Fruit fly (Drosophila melanogaster) whole organism, embryonic: ENCODE measurements around the gene ec.
A peak's percentile ranks its signal among the peaks of the same experiment; 100 is the strongest.

Experiments used
- CG10321 ChIP-seq: fragments of 200-800 bp; sonication (Bioruptor generic); IDR thresholded peaks from 2 replicates; pipeline ENCODE4 v1.3.6; 2022; ENCODE audit warnings: missing biosample characterization, missing genetic modification characterization
- CG11504 ChIP-seq: fragments of 200-800 bp; sonication (Bioruptor generic); optimal IDR thresholded peaks from 3 replicates; lab custom pipeline; 2019; ENCODE audit warnings: missing biosample characterization, mild to moderate bottlenecking, missing genetic modification characterization, moderate library complexity
- CG14667 ChIP-seq: fragments of 200-800 bp; sonication (Bioruptor generic); IDR thresholded peaks from 2 replicates; pipeline ENCODE4 v1.3.6; 2022; ENCODE audit warnings: missing biosample characterization, missing genetic modification characterization
- CG16863 ChIP-seq: fragments of 200-800 bp; sonication (Bioruptor generic); optimal IDR thresholded peaks from 3 replicates; lab custom pipeline; 2016; ENCODE audit warnings: missing biosample characterization, missing genetic modification characterization
- CG17359 ChIP-seq: fragments of 200-800 bp; sonication (Bioruptor generic); optimal IDR thresholded peaks from 3 replicates; lab custom pipeline; 2018; ENCODE audit warnings: missing biosample characterization, mild to moderate bottlenecking, missing genetic modification characterization, moderate library complexity
- CG2120 ChIP-seq: fragments of 200-800 bp; sonication (Bioruptor generic); optimal IDR thresholded peaks from 3 replicates; lab custom pipeline; 2016; ENCODE audit warnings: missing biosample characterization, missing genetic modification characterization
- CG2202 ChIP-seq: fragments of 200-800 bp; sonication (Bioruptor generic); optimal IDR thresholded peaks from 2 replicates; lab custom pipeline; 2018; ENCODE audit warnings: missing biosample characterization, mild to moderate bottlenecking, missing genetic modification characterization
- CG30431 ChIP-seq: fragments of 200-800 bp; sonication (Bioruptor generic); optimal IDR thresholded peaks from 2 replicates; lab custom pipeline; 2017; ENCODE audit warnings: missing biosample characterization, missing genetic modification characterization
- CG3407 ChIP-seq: fragments of 200-800 bp; sonication (Bioruptor generic); optimal IDR thresholded peaks from 2 replicates; lab custom pipeline; 2018; ENCODE audit warnings: missing biosample characterization, mild to moderate bottlenecking, missing genetic modification characterization
- CG4328 ChIP-seq: fragments of 200-800 bp; sonication (Bioruptor generic); optimal IDR thresholded peaks from 3 replicates; lab custom pipeline; 2017; ENCODE audit warnings: missing biosample characterization, missing genetic modification reagents, missing genetic modification characterization
- CG43689 ChIP-seq: fragments of 200-800 bp; sonication (Bioruptor generic); IDR thresholded peaks from 2 replicates; pipeline ENCODE4 v1.3.6; 2022; ENCODE audit warnings: missing biosample characterization, missing genetic modification characterization
- CG5245 ChIP-seq: fragments of 200-800 bp; sonication (Bioruptor generic); optimal IDR thresholded peaks from 3 replicates; lab custom pipeline; 2016; ENCODE audit warnings: missing biosample characterization, missing genetic modification characterization
- CG6791 ChIP-seq: fragments of 200-800 bp; sonication (Bioruptor generic); IDR thresholded peaks from 3 replicates; pipeline ENCODE4 v1.3.6; 2022; ENCODE audit warnings: missing biosample characterization, missing genetic modification characterization; ENCODE audit not compliant: partially characterized antibody
- CG6854 ChIP-seq: fragments of 200-800 bp; sonication (Bioruptor generic); optimal IDR thresholded peaks from 3 replicates; lab custom pipeline; 2017; ENCODE audit warnings: missing biosample characterization, mild to moderate bottlenecking, missing genetic modification characterization
- CG7786 ChIP-seq: fragments of 200-800 bp; sonication (Bioruptor generic); optimal IDR thresholded peaks from 2 replicates; lab custom pipeline; 2016; ENCODE audit warnings: missing biosample characterization, missing genetic modification characterization
- CG7987 ChIP-seq: fragments of 200-800 bp; sonication (Bioruptor generic); optimal IDR thresholded peaks from 2 replicates; lab custom pipeline; 2018; ENCODE audit warnings: missing biosample characterization, mild to moderate bottlenecking, missing genetic modification characterization, moderate library complexity
- CG9797 ChIP-seq: fragments of 200-800 bp; sonication (Bioruptor generic); optimal IDR thresholded peaks from 3 replicates; lab custom pipeline; 2018; ENCODE audit warnings: missing biosample characterization, mild to moderate bottlenecking, missing genetic modification characterization
- D ChIP-seq, 2 experiments: fragments of 200-800 bp in 1 of 2; fragments of >200 bp in 1 of 2; sonication (Bioruptor generic) in 1 of 2; optimal IDR thresholded peaks; 2 replicates in 1 of 2; 3 replicates in 1 of 2; lab custom pipeline; 2017; ENCODE audit warnings: mild to moderate bottlenecking in 1 of 2, missing biosample characterization in 1 of 2, missing genetic modification characterization in 1 of 2, missing genetic modification reagents in 1 of 2
- Ets65A ChIP-seq: fragments of 200-800 bp; sonication (Bioruptor generic); peaks from one replicate; lab custom pipeline; 2016; ENCODE audit warnings: missing biosample characterization, missing genetic modification characterization
- GATAe ChIP-seq: fragments of 200-800 bp; sonication (Bioruptor generic); conservative IDR thresholded peaks from 2 replicates; pipeline ENCODE4 v1.3.6; 2022; ENCODE audit warnings: missing biosample characterization, missing genetic modification characterization
- Gsc ChIP-seq: fragments of 200-800 bp; sonication (Bioruptor generic); IDR thresholded peaks from 2 replicates; pipeline ENCODE4 v1.3.6; 2022; ENCODE audit warnings: missing biosample characterization, missing genetic modification characterization
- H2.0 ChIP-seq: fragments of 200-800 bp; sonication (Bioruptor generic); IDR thresholded peaks from 2 replicates; pipeline ENCODE4 v1.3.6; 2022; ENCODE audit warnings: missing biosample characterization, missing genetic modification characterization
- Hand ChIP-seq: fragments of 200-800 bp; sonication (Bioruptor generic); optimal IDR thresholded peaks from 2 replicates; lab custom pipeline; 2017; ENCODE audit warnings: mild to moderate bottlenecking, missing biosample characterization, missing genetic modification reagents, missing genetic modification characterization
- Hsf ChIP-seq: fragments of 200-800 bp; sonication (Bioruptor generic); optimal IDR thresholded peaks from 3 replicates; lab custom pipeline; 2016; ENCODE audit warnings: missing biosample characterization, missing genetic modification characterization
- Myb ChIP-seq: fragments of 200-800 bp; sonication (Bioruptor generic); optimal IDR thresholded peaks from 2 replicates; lab custom pipeline; 2016; ENCODE audit warnings: missing biosample characterization, missing genetic modification characterization
- NFAT ChIP-seq: fragments of 200-800 bp; sonication (Bioruptor generic); IDR thresholded peaks from 2 replicates; pipeline ENCODE4 v1.3.6; 2022; ENCODE audit warnings: missing biosample characterization, missing genetic modification characterization
- Pdp1 ChIP-seq, 2 experiments: fragments of 200-800 bp; sonication (Bioruptor generic); optimal IDR thresholded peaks; 3 replicates each; lab custom pipeline; 2016; ENCODE audit warnings: missing biosample characterization in 2 of 2, missing genetic modification characterization in 2 of 2, mild to moderate bottlenecking in 1 of 2, moderate library complexity in 1 of 2
- abd-A ChIP-seq: fragments of 200-800 bp; sonication (Bioruptor generic); optimal IDR thresholded peaks from 3 replicates; lab custom pipeline; 2019; ENCODE audit warnings: missing biosample characterization, mild to moderate bottlenecking, missing genetic modification characterization, moderate library complexity
- amos ChIP-seq: fragments of 200-800 bp; sonication (Bioruptor generic); IDR thresholded peaks from 2 replicates; pipeline ENCODE4 v1.3.6; 2022; ENCODE audit warnings: missing biosample characterization, missing genetic modification characterization; ENCODE audit not compliant: partially characterized antibody
- ap ChIP-seq: fragments of 200-800 bp; sonication (Bioruptor generic); IDR thresholded peaks from 2 replicates; pipeline ENCODE4 v1.3.6; 2022; ENCODE audit warnings: missing biosample characterization, missing genetic modification characterization
- bsh ChIP-seq, 2 experiments: fragments of 200-800 bp; sonication (Bioruptor generic); optimal IDR thresholded peaks; 2 replicates each; lab custom pipeline; 2017 to 2018; ENCODE audit warnings: mild to moderate bottlenecking in 2 of 2, missing biosample characterization in 2 of 2, missing genetic modification characterization in 2 of 2, moderate library complexity in 1 of 2
- cg ChIP-seq: fragments of 200-800 bp; sonication (Bioruptor generic); optimal IDR thresholded peaks from 3 replicates; lab custom pipeline; 2019; ENCODE audit warnings: missing biosample characterization, mild to moderate bottlenecking, missing genetic modification characterization, moderate library complexity
- dysf ChIP-seq: fragments of 200-800 bp; sonication (Bioruptor generic); IDR thresholded peaks from 3 replicates; pipeline ENCODE4 v1.3.6; 2022; ENCODE audit warnings: missing biosample characterization, missing genetic modification characterization
- exex ChIP-seq: fragments of 200-800 bp; sonication (Bioruptor generic); optimal IDR thresholded peaks from 4 replicates; lab custom pipeline; 2018; ENCODE audit warnings: missing biosample characterization, mild to moderate bottlenecking, missing genetic modification characterization, moderate library complexity
- gro ChIP-seq: fragments of 200-800 bp; sonication (Bioruptor generic); optimal IDR thresholded peaks from 2 replicates; lab custom pipeline; 2016; ENCODE audit warnings: missing biosample characterization, missing genetic modification characterization
- nau ChIP-seq: fragments of 200-800 bp; sonication (Bioruptor generic); optimal IDR thresholded peaks from 3 replicates; lab custom pipeline; 2017; ENCODE audit warnings: missing biosample characterization, mild to moderate bottlenecking, missing genetic modification characterization, missing genetic modification reagents
- oc ChIP-seq: fragments of 200-800 bp; sonication (Bioruptor generic); optimal IDR thresholded peaks from 2 replicates; lab custom pipeline; 2018; ENCODE audit warnings: missing biosample characterization, mild to moderate bottlenecking, missing genetic modification characterization, moderate library complexity
- p53 ChIP-seq: fragments of 200-800 bp; sonication (Bioruptor generic); optimal IDR thresholded peaks from 2 replicates; lab custom pipeline; 2016; ENCODE audit warnings: missing biosample characterization, missing genetic modification characterization
- pita ChIP-seq: fragments of 200-800 bp; sonication (Bioruptor generic); optimal IDR thresholded peaks from 2 replicates; lab custom pipeline; 2017; ENCODE audit warnings: missing biosample characterization, mild to moderate bottlenecking, missing genetic modification characterization
- pros ChIP-seq: fragments of 200-800 bp; sonication (Bioruptor generic); optimal IDR thresholded peaks from 3 replicates; lab custom pipeline; 2019; ENCODE audit warnings: missing biosample characterization, mild to moderate bottlenecking, missing genetic modification characterization, moderate library complexity
- run ChIP-seq: fragments of 200-800 bp; sonication (Bioruptor generic); optimal IDR thresholded peaks from 3 replicates; lab custom pipeline; 2018; ENCODE audit warnings: missing biosample characterization, mild to moderate bottlenecking, missing genetic modification characterization
- salm ChIP-seq: fragments of 200-800 bp; sonication (Bioruptor generic); optimal IDR thresholded peaks from 2 replicates; lab custom pipeline; 2018; ENCODE audit warnings: missing biosample characterization, mild to moderate bottlenecking, missing genetic modification characterization
- sens-2 ChIP-seq: fragments of 200-800 bp; sonication (Bioruptor generic); IDR thresholded peaks from 2 replicates; pipeline ENCODE4 v1.3.6; 2022; ENCODE audit warnings: missing biosample characterization, missing genetic modification characterization
- seq ChIP-seq: fragments of 200-800 bp; sonication (Bioruptor generic); IDR thresholded peaks from 2 replicates; pipeline ENCODE4 v1.3.6; 2022; ENCODE audit warnings: missing biosample characterization, missing genetic modification characterization
- shn ChIP-seq: fragments of 200-800 bp; sonication (Bioruptor generic); optimal IDR thresholded peaks from 3 replicates; lab custom pipeline; 2016; ENCODE audit warnings: missing biosample characterization, missing genetic modification characterization
- slp2 ChIP-seq: fragments of 200-800 bp; sonication (Bioruptor generic); optimal IDR thresholded peaks from 2 replicates; lab custom pipeline; 2016; ENCODE audit warnings: missing biosample characterization, missing genetic modification characterization
- tap ChIP-seq: fragments of 200-800 bp; optimal IDR thresholded peaks from 3 replicates; lab custom pipeline; 2019; ENCODE audit warnings: missing biosample characterization, mild to moderate bottlenecking, missing genetic modification characterization, moderate library complexity
- tgo ChIP-seq: fragments of 200-800 bp; sonication (Bioruptor generic); IDR thresholded peaks from 3 replicates; pipeline ENCODE4 v1.3.6; 2022; ENCODE audit warnings: missing biosample characterization, missing genetic modification characterization
- tna ChIP-seq: fragments of 200-800 bp; sonication (Bioruptor generic); IDR thresholded peaks from 2 replicates; pipeline ENCODE4 v1.3.6; 2022; ENCODE audit warnings: missing biosample characterization, missing genetic modification characterization; ENCODE audit not compliant: partially characterized antibody
- unc-4 ChIP-seq: fragments of 200-800 bp; sonication (Bioruptor generic); IDR thresholded peaks from 2 replicates; pipeline ENCODE4 v1.3.6; 2022; ENCODE audit warnings: missing biosample characterization, missing genetic modification characterization; ENCODE audit not compliant: partially characterized antibody

Gene ec

dm6 chrX:3774277-3774676, 37.2 kb upstream of the ec start (continued):
- TF ChIP-seq tgo (peak; percentile 94), exex (tag; lab: Kevin White, UChicago) (peak; percentile 78), CG2202 (tag; lab: Kevin White, UChicago) (peak; percentile 49), slp2 (GFP tag; lab: Kevin White, UChicago) (peak; percentile 60), abd-A (tag; lab: Kevin White, UChicago) (peak; percentile 64), CG30431 (GFP tag; lab: Kevin White, UChicago) (peak; percentile 40), gro (peak; percentile 93), CG16863 (GFP tag; lab: Kevin White, UChicago) (peak; percentile 81), CG11504 (tag; lab: Kevin White, UChicago) (peak; percentile 92), GATAe (peak; percentile 80), CG14667 (GFP tag; lab: Robert Waterston, UW) (no peak; the same call in 1 of the 2 replicates), NFAT (GFP tag; lab: Robert Waterston, UW) (peak; percentile 96), CG17359 (tag; lab: Kevin White, UChicago) (peak; percentile 89), Ets65A (peak; percentile 96), pita (GFP tag; lab: Kevin White, UChicago) (no peak), D (optimal IDR thresholded peaks at IDR 0.05; lab: Kevin White, UChicago) (no peak), D (GFP tag; optimal IDR thresholded peaks at IDR 0.05; lab: Kevin White, UChicago) (peak; percentile 52), dysf (GFP tag; lab: Robert Waterston, UW) (peak; percentile 96), Hsf (GFP tag; lab: Kevin White, UChicago) (peak; percentile 91), CG5245 (GFP tag; lab: Kevin White, UChicago) (peak; percentile 76), CG2120 (GFP tag; lab: Kevin White, UChicago) (peak; percentile 98), amos (GFP tag; lab: Robert Waterston, UW) (no peak), Gsc (GFP tag; lab: Robert Waterston, UW) (no peak), shn (GFP tag; lab: Kevin White, UChicago) (peak; percentile 84), p53 (peak; percentile 65), pros (GFP tag; lab: Kevin White, UChicago) (no peak), bsh (GFP tag; optimal IDR thresholded peaks at IDR 0.05; lab: Kevin White, UChicago) (peak in 1 of 2 experiments; percentile 79), tna (no peak), unc-4 (GFP tag; lab: Robert Waterston, UW) (no peak), seq (GFP tag; lab: Robert Waterston, UW) (peak; percentile 93), CG7987 (GFP tag; lab: Kevin White, UChicago) (peak; percentile 86), tap (peak; percentile 93), CG7786 (GFP tag; lab: Kevin White, UChicago) (peak; percentile 94), H2.0 (GFP tag; lab: Robert Waterston, UW) (peak; percentile 92), ap (peak; percentile 74), CG4328 (peak; percentile 73), nau (peak; percentile 88), CG6791 (GFP tag; lab: Robert Waterston, UW) (no peak), oc (tag; lab: Kevin White, UChicago) (peak; percentile 67), CG6854 (GFP tag; lab: Kevin White, UChicago) (peak; percentile 85), sens-2 (GFP tag; lab: Robert Waterston, UW) (0 out of 2 replicates have a peak, but pooled peaks have one; percentile 47), Hand (GFP tag; lab: Kevin White, UChicago) (peak; percentile 92), Myb (GFP tag; lab: Kevin White, UChicago) (peak; percentile 82), salm (tag; lab: Kevin White, UChicago) (peak; percentile 68), CG43689 (GFP tag; lab: Robert Waterston, UW) (no peak; the same call in 1 of the 2 replicates), CG9797 (no peak), cg (GFP tag; lab: Kevin White, UChicago) (peak; percentile 19), CG10321 (peak; percentile 71), Pdp1 (GFP tag; optimal IDR thresholded peaks at IDR 0.05; lab: Kevin White, UChicago) (peak; percentile 80 to 92), run (tag; lab: Kevin White, UChicago) (peak; percentile 76), CG3407 (GFP tag; lab: Kevin White, UChicago) (peak; percentile 58)
